Fruit fly (Drosophila melanogaster): ENCODE results near the gene CG11597.

dm6 chr3L:11821723-11822445, at the start of gene CG11597, which contains the start of gene CG5946:
- no peak for TF ChIP-seq Snoo (tag; optimal IDR thresholded peaks at IDR 0.05)
- TF ChIP-seq CG15710 (tag; optimal IDR thresholded peaks at IDR 0.05) = no peak
- TF ChIP-seq gl (tag; optimal IDR thresholded peaks at IDR 0.05) = no peak
- no peak for TF ChIP-seq fd96Ca (GFP tag; IDR thresholded peaks at IDR 0.05)
- TF ChIP-seq CG10348 (GFP tag; IDR thresholded peaks at IDR 0.05) = no peak
- TF ChIP-seq CG34367 (tag; optimal IDR thresholded peaks at IDR 0.05) = no peak
- TF ChIP-seq CG8301 (tag; optimal IDR thresholded peaks at IDR 0.05) = no peak
- TF ChIP-seq CG17806 (tag; optimal IDR thresholded peaks at IDR 0.05) = no peak
- no peak for TF ChIP-seq CG4496 (GFP tag; IDR thresholded peaks at IDR 0.05)
